Worm (Caenorhabditis elegans) whole organism, L3 larva: ENCODE data around the gene asp-1.

Experiments
- R02D3.7 ChIP-seq: fragments of 150-350 bp; optimal IDR thresholded peaks from 2 replicates; lab custom pipeline; 2014; ENCODE audit warnings: missing biosample characterization, missing genetic modification characterization
- ama-1 ChIP-seq: fragments of 150-350 bp; optimal IDR thresholded peaks from 2 replicates; lab custom pipeline; 2018
- ceh-82 ChIP-seq: fragments of 150-350 bp; optimal IDR thresholded peaks from 2 replicates; lab custom pipeline; 2014; ENCODE audit warnings: missing biosample characterization, missing genetic modification characterization
- ceh-9 ChIP-seq: sonication (generic microtip); optimal IDR thresholded peaks from 2 replicates; lab custom pipeline; 2018; ENCODE audit warnings: missing biosample characterization, missing genetic modification characterization
- daf-12 ChIP-seq: fragments of 150-350 bp; optimal IDR thresholded peaks from 2 replicates; lab custom pipeline; 2014; ENCODE audit warnings: missing biosample characterization, missing genetic modification reagents, missing genetic modification characterization
- egl-5 ChIP-seq: fragments of 150-350 bp; optimal IDR thresholded peaks from 2 replicates; lab custom pipeline; 2017; ENCODE audit warnings: missing biosample characterization, missing genetic modification reagents, missing genetic modification characterization, inconsistent platforms
- elt-2 ChIP-seq: sonication (generic microtip); optimal IDR thresholded peaks from 2 replicates; lab custom pipeline; 2016; ENCODE audit warnings: missing genetic modification reagents, mild to moderate bottlenecking, missing genetic modification characterization, missing compliant biosample characterization
- elt-3 ChIP-seq, 3 experiments: fragments of 150-350 bp in 1 of 3; sonication (generic microtip) in 2 of 3; optimal IDR thresholded peaks; 2 replicates in 2 of 3; 4 replicates in 1 of 3; lab custom pipeline; 2014 to 2017; ENCODE audit warnings: missing biosample characterization in 3 of 3, missing genetic modification characterization in 3 of 3
- eor-1 ChIP-seq, 2 experiments: fragments of 150-350 bp; optimal IDR thresholded peaks; 2 replicates each; lab custom pipeline; 2014 to 2018; ENCODE audit warnings: missing biosample characterization in 2 of 2, missing genetic modification characterization in 2 of 2
- fkh-10 ChIP-seq: sonication (generic microtip); optimal IDR thresholded peaks from 2 replicates; lab custom pipeline; 2017; ENCODE audit warnings: missing biosample characterization, missing genetic modification reagents, missing genetic modification characterization
- fkh-2 ChIP-seq: fragments of 150-350 bp; optimal IDR thresholded peaks from 2 replicates; lab custom pipeline; 2014; ENCODE audit warnings: missing biosample characterization, missing genetic modification reagents, missing genetic modification characterization
- fos-1 ChIP-seq: fragments of 150-350 bp; optimal IDR thresholded peaks from 2 replicates; lab custom pipeline; 2014; ENCODE audit warnings: missing biosample characterization, missing genetic modification characterization
- jun-1 ChIP-seq: fragments of 150-350 bp; optimal IDR thresholded peaks from 2 replicates; lab custom pipeline; 2014; ENCODE audit warnings: missing biosample characterization, missing genetic modification reagents, missing genetic modification characterization
- lin-15B ChIP-seq: fragments of 150-350 bp; optimal IDR thresholded peaks from 2 replicates; lab custom pipeline; 2014; ENCODE audit warnings: missing biosample characterization, missing genetic modification characterization
- lin-39 ChIP-seq: fragments of 150-350 bp; optimal IDR thresholded peaks from 2 replicates; lab custom pipeline; 2018; ENCODE audit warnings: missing biosample characterization, missing genetic modification reagents, missing genetic modification characterization
- lsy-12 ChIP-seq: sonication (generic microtip); optimal IDR thresholded peaks from 2 replicates; lab custom pipeline; 2016; ENCODE audit warnings: mild to moderate bottlenecking, missing genetic modification characterization, missing compliant biosample characterization
- mdl-1 ChIP-seq: fragments of 150-350 bp; optimal IDR thresholded peaks from 2 replicates; lab custom pipeline; 2014; ENCODE audit warnings: missing biosample characterization, missing genetic modification characterization
- mml-1 ChIP-seq: fragments of 150-350 bp; sonication (generic microtip); optimal IDR thresholded peaks from 3 replicates; lab custom pipeline; 2014; ENCODE audit warnings: missing biosample characterization, missing genetic modification characterization
- nfya-1 ChIP-seq: sonication (generic microtip); optimal IDR thresholded peaks from 2 replicates; lab custom pipeline; 2017; ENCODE audit warnings: missing genetic modification characterization, mild to moderate bottlenecking, missing compliant biosample characterization, antibody characterized with exemption, moderate library complexity; ENCODE audit not compliant: insufficient read depth
- nhr-11 ChIP-seq: fragments of 150-350 bp; optimal IDR thresholded peaks from 2 replicates; lab custom pipeline; 2014; ENCODE audit warnings: missing biosample characterization, missing genetic modification characterization
- nhr-237 ChIP-seq: fragments of 150-350 bp; optimal IDR thresholded peaks from 2 replicates; lab custom pipeline; 2014; ENCODE audit warnings: missing biosample characterization, missing genetic modification characterization
- nhr-25 ChIP-seq: sonication (generic microtip); optimal IDR thresholded peaks from 2 replicates; lab custom pipeline; 2017; ENCODE audit warnings: missing biosample characterization, missing genetic modification characterization
- nhr-43 ChIP-seq: sonication (generic microtip); optimal IDR thresholded peaks from 2 replicates; lab custom pipeline; 2016; ENCODE audit warnings: mild to moderate bottlenecking, missing genetic modification characterization, missing compliant biosample characterization; ENCODE audit not compliant: poor library complexity, severe bottlenecking
- nhr-67 ChIP-seq: fragments of 150-350 bp; optimal IDR thresholded peaks from 2 replicates; lab custom pipeline; 2014; ENCODE audit warnings: missing biosample characterization, missing genetic modification characterization
- nhr-77 ChIP-seq: fragments of 150-350 bp; optimal IDR thresholded peaks from 2 replicates; lab custom pipeline; 2014; ENCODE audit warnings: missing biosample characterization, missing genetic modification characterization
- pha-4 ChIP-seq: fragments of 150-350 bp; optimal IDR thresholded peaks from 2 replicates; lab custom pipeline; 2014; ENCODE audit warnings: missing biosample characterization, missing genetic modification reagents, missing genetic modification characterization
- pqm-1 ChIP-seq: fragments of 150-350 bp; optimal IDR thresholded peaks from 2 replicates; lab custom pipeline; 2017; ENCODE audit warnings: missing biosample characterization, missing genetic modification characterization, inconsistent platforms
- sea-2 ChIP-seq: fragments of 150-350 bp; sonication (generic microtip); optimal IDR thresholded peaks from 4 replicates; lab custom pipeline; 2014; ENCODE audit warnings: missing biosample characterization, missing genetic modification reagents, missing genetic modification characterization
- skn-1 ChIP-seq: fragments of 150-350 bp; optimal IDR thresholded peaks from 2 replicates; lab custom pipeline; 2014; ENCODE audit warnings: missing biosample characterization, missing genetic modification characterization
- tbx-2 ChIP-seq: sonication (generic microtip); optimal IDR thresholded peaks from 2 replicates; lab custom pipeline; 2016; ENCODE audit warnings: mild to moderate bottlenecking, missing genetic modification characterization, missing compliant biosample characterization
- unc-62 ChIP-seq: fragments of 150-350 bp; sonication (generic microtip); optimal IDR thresholded peaks from 4 replicates; lab custom pipeline; 2014; ENCODE audit warnings: missing biosample characterization, missing genetic modification reagents, missing genetic modification characterization
- zag-1 ChIP-seq: fragments of 150-350 bp; optimal IDR thresholded peaks from 2 replicates; lab custom pipeline; 2014; ENCODE audit warnings: missing biosample characterization, missing genetic modification characterization
- ztf-4 ChIP-seq: fragments of 150-350 bp; optimal IDR thresholded peaks from 2 replicates; lab custom pipeline; 2014; ENCODE audit warnings: missing biosample characterization, missing genetic modification characterization

Gene asp-1

DNA sequence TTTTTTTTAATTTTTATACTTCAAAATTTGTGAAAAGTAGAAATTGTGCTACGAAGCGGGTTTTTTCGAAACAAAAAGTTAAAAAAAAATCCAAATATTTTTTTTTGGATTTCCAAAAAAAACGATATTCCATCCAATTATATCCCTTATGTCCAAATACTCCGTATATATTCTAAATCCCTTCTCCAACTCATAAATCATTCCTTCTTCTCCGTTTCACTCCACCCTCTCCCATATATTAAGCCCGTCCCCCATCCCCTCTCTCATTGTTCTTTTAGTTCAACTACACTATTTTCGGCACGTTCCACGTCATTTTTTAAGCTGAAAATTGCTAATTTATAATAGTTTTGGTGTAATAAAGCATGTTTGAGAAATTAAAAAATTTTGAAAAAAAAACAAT, 7.0 kb upstream of the asp-1 start:
- TF ChIP-seq R02D3.7 (tag; lab: Kevin White, UChicago) = no peak
- no peak for TF ChIP-seq nhr-11 (tag; lab: Kevin White, UChicago)
- no peak for TF ChIP-seq nhr-237 (tag; lab: Kevin White, UChicago)
- TF ChIP-seq pqm-1 (tag; lab: Kevin White, UChicago) = no peak
- TF ChIP-seq egl-5 (tag; lab: Kevin White, UChicago) = no peak
- TF ChIP-seq mdl-1 (tag; lab: Kevin White, UChicago) = no peak
- TF ChIP-seq elt-3 (tag; optimal IDR thresholded peaks at IDR 0.05; lab: Kevin White, UChicago) = no peak
- no peak for TF ChIP-seq tbx-2 (tag; lab: Kevin White, UChicago)
- TF ChIP-seq fkh-2 (tag; lab: Kevin White, UChicago) = no peak
- TF ChIP-seq, all 47 proteins: peak for 0

DNA sequence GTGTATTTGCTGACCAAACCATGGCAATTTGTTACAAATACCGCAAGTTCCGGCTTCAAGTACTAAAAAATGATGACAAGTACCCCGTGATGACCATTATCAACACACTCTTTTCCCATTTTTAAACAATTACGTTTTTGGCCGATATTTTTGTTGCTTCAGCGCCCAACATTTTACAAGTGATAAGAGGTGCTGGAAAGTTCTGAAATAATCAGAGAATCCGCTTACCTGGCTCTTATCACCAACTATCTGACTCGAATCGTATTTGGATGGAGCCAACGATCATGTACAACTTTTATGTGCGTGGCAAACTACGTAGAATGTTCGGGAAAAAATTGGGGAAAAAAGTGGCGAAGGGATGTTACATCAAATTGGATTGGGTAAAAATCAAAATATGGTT, 2.7 kb upstream of the asp-1 start:
- TF ChIP-seq jun-1 (tag; lab: Kevin White, UChicago) (peak; percentile 68), nhr-25 (tag; lab: Kevin White, UChicago) (no peak), elt-2 (tag; lab: Kevin White, UChicago) (peak; percentile 98), skn-1 (peak; percentile 1), pqm-1 (tag; lab: Kevin White, UChicago) (peak; percentile 96), lin-15B (tag; lab: Kevin White, UChicago) (no peak), lsy-12 (tag; lab: Kevin White, UChicago) (peak; percentile 7), pha-4 (tag; lab: Kevin White, UChicago) (peak; percentile 28)
- TF ChIP-seq, all 47 proteins: peak for 6

DNA sequence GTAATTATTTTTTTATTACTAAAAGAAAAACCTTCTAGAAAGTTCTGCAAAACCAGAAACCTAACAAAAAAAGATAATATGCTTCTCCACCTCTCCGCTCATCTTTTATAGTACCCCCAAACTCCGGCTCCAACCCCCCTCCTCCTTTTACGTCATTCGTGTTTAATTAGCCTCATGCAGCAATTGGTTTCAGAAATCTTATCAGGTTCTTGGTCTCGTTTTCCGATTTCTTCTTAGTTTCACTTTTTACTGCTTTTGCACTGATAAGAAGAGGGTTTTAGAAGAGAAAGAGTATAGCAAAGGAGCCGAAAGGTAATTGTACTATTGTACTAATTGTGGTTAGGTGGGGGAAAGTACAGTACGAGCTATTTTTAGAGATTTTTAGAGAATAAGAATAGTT, 873 bp upstream of the asp-1 start:
- TF ChIP-seq zag-1 (no peak), fkh-2 (tag; lab: Kevin White, UChicago) (no peak), jun-1 (tag; lab: Kevin White, UChicago) (peak; percentile 34), pha-4 (tag; lab: Kevin White, UChicago) (peak; percentile 47), skn-1 (peak; percentile 54), nhr-43 (tag; lab: Kevin White, UChicago) (no peak), nfya-1 (tag; lab: Kevin White, UChicago) (peak; percentile 50), nhr-67 (tag; lab: Kevin White, UChicago) (no peak), elt-2 (tag; lab: Kevin White, UChicago) (peak; percentile 98), nhr-11 (tag; lab: Kevin White, UChicago) (no peak), pqm-1 (tag; lab: Kevin White, UChicago) (peak; percentile 95), ceh-82 (tag; lab: Kevin White, UChicago) (no peak), nhr-25 (tag; lab: Kevin White, UChicago) (no peak)

DNA sequence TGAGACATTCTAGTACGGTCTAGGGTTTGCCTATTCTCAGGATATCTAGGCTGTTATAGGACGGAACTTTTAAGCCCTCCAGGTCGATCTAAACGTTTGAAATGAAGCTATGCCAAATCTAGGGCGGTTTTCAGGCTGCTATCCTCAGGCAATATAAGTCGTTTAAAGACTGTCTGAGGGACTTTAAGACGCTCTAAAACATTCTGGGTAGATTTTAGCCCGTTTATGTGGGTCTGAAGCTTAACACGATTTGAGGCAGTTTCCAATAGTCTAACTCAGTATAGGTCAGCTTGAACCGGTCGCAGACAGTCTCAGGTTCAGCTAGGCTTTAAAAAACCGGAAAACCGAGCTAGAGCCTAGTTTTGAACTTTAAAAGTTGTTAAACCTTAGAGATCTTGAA, 336 bp upstream of the asp-1 start:
- TF ChIP-seq eor-1 (tag; optimal IDR thresholded peaks at IDR 0.05; lab: Kevin White, UChicago) (no peak), pqm-1 (tag; lab: Kevin White, UChicago) (no peak), nfya-1 (tag; lab: Kevin White, UChicago) (no peak), sea-2 (no peak), skn-1 (no peak), lin-39 (tag; lab: Kevin White, UChicago) (no peak)

DNA sequence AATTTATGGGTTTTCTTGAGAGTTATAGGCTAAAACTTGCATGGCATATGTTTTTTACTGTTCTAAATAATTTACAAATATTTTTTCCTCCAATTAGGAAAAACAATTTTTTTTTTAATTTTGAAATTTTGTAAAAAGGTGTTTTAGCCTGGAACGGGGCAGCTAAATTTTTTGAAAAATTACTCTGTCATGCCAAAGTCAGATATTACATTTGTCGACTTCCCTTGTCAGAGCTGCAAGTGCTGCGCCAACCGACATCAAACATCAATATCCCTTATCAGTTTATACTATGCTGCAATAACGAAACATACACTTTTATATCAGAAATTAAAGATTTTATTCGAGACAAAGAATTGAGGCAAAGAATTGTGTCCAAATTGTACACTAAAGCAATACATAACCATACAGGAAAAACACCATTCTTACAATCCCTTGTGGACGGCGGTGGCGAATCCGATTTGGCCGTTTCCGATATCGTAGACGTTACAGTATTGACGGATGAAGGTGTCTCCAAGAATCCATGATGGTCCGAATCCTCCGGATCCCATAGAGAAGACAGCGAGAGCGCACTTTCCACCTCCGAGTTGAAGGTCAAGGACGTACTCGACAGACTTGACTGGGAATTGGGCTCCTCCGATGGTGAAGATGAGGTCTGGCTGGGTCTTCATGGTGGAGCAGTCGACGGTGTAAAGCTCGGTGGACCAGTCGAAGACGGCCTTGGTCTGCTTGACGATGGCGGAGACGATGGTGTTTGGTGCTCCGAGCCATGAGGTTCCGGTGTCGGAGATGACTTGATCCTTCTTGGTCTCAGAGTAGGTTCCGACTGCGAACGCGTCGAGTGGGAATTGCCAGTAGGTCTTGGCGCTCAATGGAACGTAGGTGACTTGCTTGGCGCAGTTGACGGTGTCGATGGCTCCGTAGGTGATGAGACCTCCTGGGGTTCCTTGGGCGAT, 1.1 kb downstream of the asp-1 start:
- TF ChIP-seq pqm-1 (tag; lab: Kevin White, UChicago) = peak; percentile 40
- no peak for TF ChIP-seq ztf-4 (tag; lab: Kevin White, UChicago)
- TF ChIP-seq unc-62 = no peak
- TF ChIP-seq jun-1 (tag; lab: Kevin White, UChicago) = peak; percentile 52
- no peak for TF ChIP-seq daf-12 (tag; lab: Kevin White, UChicago)
- TF ChIP-seq ceh-9 (tag; lab: Kevin White, UChicago) = no peak
- TF ChIP-seq fos-1 (tag; lab: Kevin White, UChicago) = peak; percentile 21
- TF ChIP-seq nhr-67 (tag; lab: Kevin White, UChicago) = no peak
- peak; percentile 29 for TF ChIP-seq pha-4 (tag; lab: Kevin White, UChicago)
- peak; percentile 56 for TF ChIP-seq ama-1
- TF ChIP-seq elt-2 (tag; lab: Kevin White, UChicago) = peak; percentile 78
- TF ChIP-seq fkh-10 = no peak
- TF ChIP-seq nhr-77 (tag; lab: Kevin White, UChicago) = peak; percentile 26
- TF ChIP-seq eor-1 (tag; optimal IDR thresholded peaks at IDR 0.05; lab: Kevin White, UChicago) = no peak
- TF ChIP-seq lin-39 (tag; lab: Kevin White, UChicago) = no peak
- TF ChIP-seq zag-1 = no peak
- no peak for TF ChIP-seq mml-1 (tag; lab: Kevin White, UChicago)
- no peak for TF ChIP-seq skn-1
